Worm (Caenorhabditis elegans): Measurements from ENCODE around the gene F35D2.1.

F35D2.1 gene

DNA sequence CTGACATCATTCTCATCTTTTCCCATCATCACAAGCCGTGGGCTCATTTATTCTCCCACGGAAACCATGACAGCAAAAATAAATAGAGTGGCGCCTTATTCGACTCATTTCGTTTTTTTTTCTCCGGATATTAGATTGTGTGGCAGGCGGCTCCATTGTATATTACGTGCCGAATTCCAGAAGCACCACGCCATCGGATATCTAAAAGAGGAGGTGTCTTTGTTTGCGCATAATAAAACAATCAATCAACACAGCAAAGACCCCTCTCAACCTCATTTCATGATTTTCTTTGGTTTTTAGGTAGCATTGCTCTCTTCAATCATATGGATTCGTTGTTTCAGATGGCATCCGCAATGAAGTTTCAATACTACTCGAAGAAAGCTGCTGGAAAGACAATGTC, 26.7 kb upstream of the F35D2.1 start, which contains the start of gene tph-1:
tph-1 (plus strand) TSS at position 301 of the 400 bp plus-strand sequence.
- TF ChIP-seq tra-4 (tag; optimal IDR thresholded peaks at IDR 0.05) (no peak), pes-1 (GFP tag; IDR thresholded peaks at IDR 0.05) (no peak), tbx-11 (GFP tag; IDR thresholded peaks at IDR 0.05) (no peak), hmg-4 (GFP tag; optimal IDR thresholded peaks at IDR 0.05) (no peak), tbx-37 (GFP tag; conservative IDR thresholded peaks at IDR 0.05) (no peak), sea-1 (GFP tag; conservative IDR thresholded peaks at IDR 0.05) (no peak)

DNA sequence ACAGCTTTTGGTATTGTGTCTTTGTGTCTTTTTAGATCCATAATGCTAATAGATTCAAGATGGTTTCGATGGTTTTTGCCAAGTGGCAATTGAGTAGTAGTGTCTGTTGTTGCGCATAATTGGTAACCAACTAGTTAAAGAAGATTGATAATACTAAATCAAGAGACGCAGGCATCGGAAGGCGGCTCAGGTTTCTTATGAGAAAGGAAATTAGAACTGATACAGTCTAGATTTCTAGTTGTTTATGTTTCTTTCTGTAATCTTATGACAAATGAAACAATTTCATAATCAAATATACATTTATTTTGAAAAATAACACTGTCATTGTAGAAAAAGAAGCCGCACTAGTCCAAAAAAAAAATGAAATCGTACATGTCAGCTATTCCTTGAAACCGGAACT, 21.9 kb upstream of the F35D2.1 start, which contains the start of gene ZK1290.10:
ZK1290.10 (minus strand) TSS at position 101 of the 400 bp plus-strand sequence.
- no peak for TF ChIP-seq tbx-37 (GFP tag; conservative IDR thresholded peaks at IDR 0.05)
- no peak for TF ChIP-seq B0310.2 (tag; optimal IDR thresholded peaks at IDR 0.05)
- TF ChIP-seq hnd-1 (tag; optimal IDR thresholded peaks at IDR 0.05): no peak
- no peak for TF ChIP-seq ceh-13 (GFP tag; optimal IDR thresholded peaks at IDR 0.05)

DNA sequence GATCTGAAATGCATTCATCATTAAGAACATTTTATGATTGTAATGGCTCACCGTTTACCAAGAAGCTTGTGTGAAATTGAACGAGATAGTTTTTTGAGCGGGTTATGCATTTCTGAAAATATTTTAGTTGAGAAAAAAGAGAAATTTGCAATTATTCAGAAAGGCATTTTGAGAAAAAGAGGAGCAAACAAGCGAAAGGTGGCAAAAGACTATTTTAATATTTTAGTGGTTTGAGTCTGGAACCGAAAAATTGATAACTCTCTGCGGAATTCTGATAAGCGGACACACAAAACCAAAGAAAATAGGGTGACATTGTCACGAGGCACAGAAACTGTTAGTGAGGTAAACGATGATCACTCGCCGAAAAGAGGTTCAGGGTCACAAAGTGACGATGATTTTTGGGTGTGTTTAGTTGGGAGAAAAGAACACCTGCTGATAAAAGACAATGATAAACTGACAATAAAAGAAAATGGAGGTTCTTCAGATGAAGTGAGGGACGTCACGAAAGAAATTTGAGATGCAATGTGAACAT, 20.9 kb upstream of the F35D2.1 start:
- no peak for TF ChIP-seq hmg-4 (GFP tag; optimal IDR thresholded peaks at IDR 0.05)
- no peak for TF ChIP-seq hnd-1 (tag; optimal IDR thresholded peaks at IDR 0.05)

DNA sequence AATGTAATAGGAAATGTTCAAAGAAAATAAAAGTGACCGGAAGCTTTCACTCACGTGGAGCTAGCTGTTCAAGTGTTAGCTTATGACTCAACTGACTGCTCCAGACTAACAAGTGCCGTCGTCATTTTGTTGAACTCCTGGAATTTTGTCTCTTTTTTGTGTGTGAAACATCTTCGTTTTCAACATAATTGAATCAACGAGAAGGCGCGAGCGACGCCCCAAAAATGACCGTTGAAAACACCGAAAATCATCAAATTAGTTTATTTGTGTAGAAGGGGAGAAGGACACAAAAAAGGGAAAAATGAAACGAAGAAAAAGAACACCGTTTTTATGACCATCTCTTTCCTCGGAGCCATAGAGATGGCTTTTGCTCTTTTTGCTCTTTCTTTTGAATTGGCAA, 20.3 kb upstream of the F35D2.1 start, which contains the start of gene ZK1290.14:
ZK1290.14 (minus strand) TSS at position 139 of the 400 bp plus-strand sequence.
- TF ChIP-seq hmg-4 (GFP tag; optimal IDR thresholded peaks at IDR 0.05): no peak
- TF ChIP-seq scrt-1 (GFP tag; IDR thresholded peaks at IDR 0.05): no peak
- no peak for TF ChIP-seq ets-7 (tag; optimal IDR thresholded peaks at IDR 0.05)
- no peak for TF ChIP-seq sea-1 (GFP tag; conservative IDR thresholded peaks at IDR 0.05)
- TF ChIP-seq ama-1 (optimal IDR thresholded peaks at IDR 0.05): no peak
- TF ChIP-seq tra-4 (tag; optimal IDR thresholded peaks at IDR 0.05): no peak
- no peak for TF ChIP-seq F13C5.2 (tag; optimal IDR thresholded peaks at IDR 0.05)
- no peak for TF ChIP-seq hmbx-1 (tag; optimal IDR thresholded peaks at IDR 0.05)
- no peak for TF ChIP-seq tbx-37 (GFP tag; conservative IDR thresholded peaks at IDR 0.05)
- TF ChIP-seq ceh-36 (tag; optimal IDR thresholded peaks at IDR 0.05): no peak
- no peak for TF ChIP-seq B0310.2 (tag; optimal IDR thresholded peaks at IDR 0.05)
- no peak for TF ChIP-seq ceh-13 (GFP tag; optimal IDR thresholded peaks at IDR 0.05)
- no peak for TF ChIP-seq pes-1 (GFP tag; IDR thresholded peaks at IDR 0.05)
- TF ChIP-seq aly-1 (tag; optimal IDR thresholded peaks at IDR 0.05): no peak
- no peak for TF ChIP-seq flt-1 (GFP tag; IDR thresholded peaks at IDR 0.05)

ce11 chrII:7557981-7558380, 17.7 kb upstream of the F35D2.1 start:
- TF ChIP-seq B0310.2 (tag; optimal IDR thresholded peaks at IDR 0.05): no peak
- TF ChIP-seq pes-1 (GFP tag; IDR thresholded peaks at IDR 0.05): no peak
- TF ChIP-seq ets-7 (tag; optimal IDR thresholded peaks at IDR 0.05): no peak
- no peak for TF ChIP-seq scrt-1 (GFP tag; IDR thresholded peaks at IDR 0.05)
- TF ChIP-seq F13C5.2 (tag; optimal IDR thresholded peaks at IDR 0.05): no peak
- no peak for TF ChIP-seq ceh-13 (GFP tag; optimal IDR thresholded peaks at IDR 0.05)
- TF ChIP-seq tbx-11 (GFP tag; IDR thresholded peaks at IDR 0.05): no peak
- no peak for TF ChIP-seq hnd-1 (tag; optimal IDR thresholded peaks at IDR 0.05)
- TF ChIP-seq aly-1 (tag; optimal IDR thresholded peaks at IDR 0.05): no peak
- TF ChIP-seq sea-1 (GFP tag; conservative IDR thresholded peaks at IDR 0.05): no peak

DNA sequence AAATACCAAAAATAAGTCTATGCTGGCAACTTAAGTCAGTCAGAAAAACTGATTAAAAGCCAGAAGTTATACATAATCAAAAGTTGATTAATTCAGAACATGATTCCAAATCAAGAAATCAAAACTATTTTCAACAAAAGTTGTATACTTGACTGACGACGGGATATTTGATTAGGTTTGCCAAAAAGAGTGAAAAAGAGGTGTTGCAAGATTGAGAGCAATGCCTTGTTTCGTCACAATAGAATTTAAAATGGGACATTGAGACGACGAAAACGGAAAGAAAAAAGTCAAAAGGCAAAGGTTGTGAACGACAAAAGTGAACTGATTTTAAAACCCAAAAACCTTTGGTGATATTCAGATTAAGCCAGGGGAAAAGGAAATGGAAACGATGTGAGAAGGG, 16.9 kb upstream of the F35D2.1 start:
- TF ChIP-seq ets-7 (tag; optimal IDR thresholded peaks at IDR 0.05) (no peak), aly-1 (tag; optimal IDR thresholded peaks at IDR 0.05) (no peak), pes-1 (GFP tag; IDR thresholded peaks at IDR 0.05) (no peak), B0310.2 (tag; optimal IDR thresholded peaks at IDR 0.05) (no peak), scrt-1 (GFP tag; IDR thresholded peaks at IDR 0.05) (no peak), F13C5.2 (tag; optimal IDR thresholded peaks at IDR 0.05) (no peak), hnd-1 (tag; optimal IDR thresholded peaks at IDR 0.05) (no peak), tra-4 (tag; optimal IDR thresholded peaks at IDR 0.05) (no peak), ama-1 (optimal IDR thresholded peaks at IDR 0.05) (no peak), hmbx-1 (tag; optimal IDR thresholded peaks at IDR 0.05) (no peak)

DNA sequence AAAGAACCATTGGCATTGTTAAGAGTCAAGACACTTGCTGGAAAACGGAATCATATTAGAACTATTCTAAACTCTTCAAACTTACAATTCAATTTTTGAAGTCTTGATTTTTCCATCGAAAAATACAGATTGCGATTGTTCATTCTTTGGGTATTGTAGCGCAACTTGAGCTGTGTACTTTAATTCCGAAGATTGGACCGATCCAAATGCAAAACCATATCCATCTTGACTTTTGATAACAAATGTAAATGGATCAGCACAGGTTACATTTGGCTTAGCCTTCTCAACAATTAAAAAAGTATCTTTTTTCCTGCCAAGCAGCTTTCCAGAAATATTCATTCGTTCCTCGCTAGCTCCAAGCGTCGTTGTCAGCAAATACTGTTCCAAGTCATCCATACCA, 14.9 kb upstream of the F35D2.1 start:
- no peak for TF ChIP-seq tbx-37 (GFP tag; conservative IDR thresholded peaks at IDR 0.05)

- TF ChIP-seq B0310.2 (tag; optimal IDR thresholded peaks at IDR 0.05) (no peak), hnd-1 (tag; optimal IDR thresholded peaks at IDR 0.05) (no peak), ama-1 (optimal IDR thresholded peaks at IDR 0.05) (no peak), ceh-36 (tag; optimal IDR thresholded peaks at IDR 0.05) (no peak), hmbx-1 (tag; optimal IDR thresholded peaks at IDR 0.05) (no peak), ets-7 (tag; optimal IDR thresholded peaks at IDR 0.05) (no peak), sea-1 (GFP tag; conservative IDR thresholded peaks at IDR 0.05) (no peak), tbx-37 (GFP tag; conservative IDR thresholded peaks at IDR 0.05) (no peak), pes-1 (GFP tag; IDR thresholded peaks at IDR 0.05) (no peak), tra-4 (tag; optimal IDR thresholded peaks at IDR 0.05) (no peak), tbx-11 (GFP tag; IDR thresholded peaks at IDR 0.05) (no peak), flt-1 (GFP tag; IDR thresholded peaks at IDR 0.05) (no peak), scrt-1 (GFP tag; IDR thresholded peaks at IDR 0.05) (no peak), hmg-4 (GFP tag; optimal IDR thresholded peaks at IDR 0.05) (no peak), aly-1 (tag; optimal IDR thresholded peaks at IDR 0.05) (no peak), F13C5.2 (tag; optimal IDR thresholded peaks at IDR 0.05) (no peak)
These were observed 14.2 kb upstream of the F35D2.1 start, which contains the start of the genes ZK1290.11 and ZK1290.1 for ce11 chrII:7561494-7561893. TSS of gene ZK1290.11 (minus strand) at chrII:7561594. TSS of gene ZK1290.1 (plus strand) at chrII:7561764.

ce11 chrII:7562616-7563015, 13.1 kb upstream of the F35D2.1 start:
- TF ChIP-seq tbx-37 (GFP tag; conservative IDR thresholded peaks at IDR 0.05): no peak
- no peak for TF ChIP-seq hnd-1 (tag; optimal IDR thresholded peaks at IDR 0.05)
- TF ChIP-seq ceh-13 (GFP tag; optimal IDR thresholded peaks at IDR 0.05): no peak
- no peak for TF ChIP-seq tbx-11 (GFP tag; IDR thresholded peaks at IDR 0.05)
- no peak for TF ChIP-seq hmbx-1 (tag; optimal IDR thresholded peaks at IDR 0.05)
- no peak for TF ChIP-seq ama-1 (optimal IDR thresholded peaks at IDR 0.05)

Data from whole organism, early embryonic.